Worm (Caenorhabditis elegans) whole organism, late embryonic: Measurements from ENCODE around the gene C38H2.3.
A peak's percentile ranks its signal among the peaks of the same experiment; 100 is the strongest.

Experiments
- C08G9.2 ChIP-seq: sonication (generic microtip); optimal IDR thresholded peaks from 2 replicates; lab custom pipeline; 2016; ENCODE audit warnings: mild to moderate bottlenecking, missing genetic modification characterization, moderate library complexity, missing compliant biosample characterization
- T23F11.4 ChIP-seq: fragments of 200-800 bp; sonication (Bioruptor generic); optimal IDR thresholded peaks from 2 replicates; lab custom pipeline; 2018; ENCODE audit warnings: mild to moderate bottlenecking, missing genetic modification characterization, missing compliant biosample characterization
- Y22D7AL.16 ChIP-seq: sonication (generic microtip); optimal IDR thresholded peaks from 2 replicates; lab custom pipeline; 2016; ENCODE audit warnings: missing genetic modification characterization, missing compliant biosample characterization
- ceh-14 ChIP-seq: sonication (generic microtip); optimal IDR thresholded peaks from 2 replicates; lab custom pipeline; 2016; ENCODE audit warnings: missing genotype, missing genetic modification characterization, missing compliant biosample characterization
- ceh-2 ChIP-seq: sonication (generic microtip); optimal IDR thresholded peaks from 2 replicates; lab custom pipeline; 2016; ENCODE audit warnings: missing genotype, missing genetic modification characterization, missing compliant biosample characterization
- ceh-31 ChIP-seq: sonication (generic microtip); optimal IDR thresholded peaks from 2 replicates; lab custom pipeline; 2016; ENCODE audit warnings: missing genetic modification characterization, missing compliant biosample characterization
- ceh-48 ChIP-seq: sonication (generic microtip); optimal IDR thresholded peaks from 2 replicates; lab custom pipeline; 2016; ENCODE audit warnings: missing genetic modification characterization, inconsistent platforms, missing compliant biosample characterization
- ceh-6 ChIP-seq: fragments of 200-800 bp; sonication (Bioruptor generic); optimal IDR thresholded peaks from 2 replicates; lab custom pipeline; 2018; ENCODE audit warnings: mild to moderate bottlenecking, missing genetic modification characterization, missing compliant biosample characterization
- elt-2 ChIP-seq: sonication (generic microtip); optimal IDR thresholded peaks from 2 replicates; lab custom pipeline; 2016; ENCODE audit warnings: missing genetic modification reagents, missing genetic modification characterization, missing compliant biosample characterization
- elt-4 ChIP-seq: sonication (generic microtip); optimal IDR thresholded peaks from 2 replicates; lab custom pipeline; 2016; ENCODE audit warnings: missing genetic modification characterization, missing compliant biosample characterization
- eyg-1 ChIP-seq: sonication (generic microtip); optimal IDR thresholded peaks from 2 replicates; lab custom pipeline; 2016; ENCODE audit warnings: missing genotype, missing genetic modification characterization, missing compliant biosample characterization
- fax-1 ChIP-seq: sonication (generic microtip); optimal IDR thresholded peaks from 2 replicates; lab custom pipeline; 2016; ENCODE audit warnings: missing genotype, missing genetic modification characterization, missing compliant biosample characterization
- fkh-6 ChIP-seq: sonication (generic microtip); optimal IDR thresholded peaks from 2 replicates; lab custom pipeline; 2016; ENCODE audit warnings: missing genetic modification characterization, missing compliant biosample characterization
- hlh-13 ChIP-seq: fragments of 200-800 bp; sonication (Bioruptor generic); optimal IDR thresholded peaks from 2 replicates; lab custom pipeline; 2018; ENCODE audit warnings: mild to moderate bottlenecking, missing genetic modification characterization, missing compliant biosample characterization
- hlh-15 ChIP-seq: sonication (generic microtip); optimal IDR thresholded peaks from 2 replicates; lab custom pipeline; 2016; ENCODE audit warnings: missing genetic modification characterization, missing compliant biosample characterization
- hlh-8 ChIP-seq: sonication (generic microtip); optimal IDR thresholded peaks from 2 replicates; lab custom pipeline; 2016; ENCODE audit warnings: missing genotype, missing genetic modification characterization, missing compliant biosample characterization
- madf-2 ChIP-seq: sonication (generic microtip); optimal IDR thresholded peaks from 2 replicates; lab custom pipeline; 2017; ENCODE audit warnings: missing genetic modification characterization, missing compliant biosample characterization
- npax-4 ChIP-seq: sonication (generic microtip); optimal IDR thresholded peaks from 2 replicates; lab custom pipeline; 2016; ENCODE audit warnings: missing genetic modification characterization, missing compliant biosample characterization
- odd-2 ChIP-seq: sonication (generic microtip); optimal IDR thresholded peaks from 2 replicates; lab custom pipeline; 2017; ENCODE audit warnings: antibody characterized with exemption, mild to moderate bottlenecking, missing genetic modification characterization, missing compliant biosample characterization
- pax-1 ChIP-seq: fragments of 150-350 bp; optimal IDR thresholded peaks from 2 replicates; lab custom pipeline; 2014; ENCODE audit warnings: missing biosample characterization, missing genetic modification characterization
- pha-2 ChIP-seq: sonication (generic microtip); optimal IDR thresholded peaks from 2 replicates; lab custom pipeline; 2017; ENCODE audit warnings: mild to moderate bottlenecking, missing genetic modification characterization, missing compliant biosample characterization
- pha-4 ChIP-seq: fragments of 150-350 bp; optimal IDR thresholded peaks from 2 replicates; lab custom pipeline; 2018; ENCODE audit warnings: missing biosample characterization, missing genetic modification reagents, missing genetic modification characterization
- pqm-1 ChIP-seq: sonication (generic microtip); optimal IDR thresholded peaks from 2 replicates; lab custom pipeline; 2016; ENCODE audit warnings: missing genetic modification characterization, missing compliant biosample characterization
- pros-1 ChIP-seq: fragments of 150-350 bp; optimal IDR thresholded peaks from 2 replicates; lab custom pipeline; 2014; ENCODE audit warnings: missing biosample characterization, missing genetic modification reagents, missing genetic modification characterization
- ref-2 ChIP-seq: sonication (generic microtip); optimal IDR thresholded peaks from 2 replicates; lab custom pipeline; 2016; ENCODE audit warnings: missing genetic modification characterization, missing compliant biosample characterization
- sdc-2 ChIP-seq: sonication (generic microtip); optimal IDR thresholded peaks from 2 replicates; lab custom pipeline; 2016; ENCODE audit warnings: missing genotype, missing genetic modification characterization, missing compliant biosample characterization
- sox-2 ChIP-seq: fragments of 200-800 bp; sonication (Bioruptor generic); IDR thresholded peaks from 2 replicates; pipeline ENCODE4 v1.3.6; 2022; ENCODE audit warnings: missing genetic modification reagents, missing genetic modification characterization, missing compliant biosample characterization
- syd-9 ChIP-seq: sonication (generic microtip); optimal IDR thresholded peaks from 2 replicates; lab custom pipeline; 2016; ENCODE audit warnings: mild to moderate bottlenecking, missing genetic modification characterization, moderate library complexity, missing compliant biosample characterization
- tbx-2 ChIP-seq: sonication (generic microtip); optimal IDR thresholded peaks from 2 replicates; lab custom pipeline; 2016; ENCODE audit warnings: missing genetic modification characterization, missing compliant biosample characterization
- tbx-7 ChIP-seq: sonication (generic microtip); optimal IDR thresholded peaks from 2 replicates; lab custom pipeline; 2016; ENCODE audit warnings: missing genotype, missing genetic modification characterization, missing compliant biosample characterization
- ttx-3 ChIP-seq: sonication (generic microtip); optimal IDR thresholded peaks from 2 replicates; lab custom pipeline; 2016; ENCODE audit warnings: missing genetic modification reagents, missing genetic modification characterization, missing compliant biosample characterization
- unc-42 ChIP-seq: sonication (generic microtip); optimal IDR thresholded peaks from 2 replicates; lab custom pipeline; 2016; ENCODE audit warnings: missing genotype, missing genetic modification characterization, missing compliant biosample characterization
- unc-86 ChIP-seq: sonication (generic microtip); optimal IDR thresholded peaks from 2 replicates; lab custom pipeline; 2016; ENCODE audit warnings: missing genetic modification characterization, missing compliant biosample characterization

C38H2.3 gene

ce11 chrIII:10407198-10407663 lies 20.9 kb upstream of the C38H2.3 start, which contains the start of gene hat-1 (continued):
- TF ChIP-seq fax-1 (tag; lab: Kevin White, UChicago) (no peak), tbx-7 (tag; lab: Kevin White, UChicago) (no peak)

DNA sequence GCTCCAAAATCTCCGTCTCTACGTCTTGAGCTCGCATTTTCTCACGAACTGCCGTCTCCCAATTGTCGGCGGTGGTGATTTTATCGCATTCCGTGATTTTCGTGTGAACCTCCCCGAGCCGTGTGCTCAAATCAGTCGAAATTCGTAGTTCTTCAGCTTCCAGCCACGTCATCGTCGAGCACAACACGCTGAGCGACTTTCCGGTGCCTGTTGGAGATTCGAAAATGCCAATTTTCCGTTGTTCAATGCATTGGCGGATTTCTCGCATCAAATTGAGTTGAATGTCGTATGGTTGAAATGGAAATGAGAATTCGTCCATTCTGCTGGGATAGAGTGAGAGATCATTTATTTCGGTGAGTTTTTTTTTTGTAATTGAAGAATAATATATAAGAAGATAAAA lies 18.5 kb upstream of the C38H2.3 start, which contains the start of the genes M03C11.3 and chl-1:
M03C11.3 (plus strand) TSS at position 153 of the 400 bp plus-strand sequence.
chl-1 (minus strand) TSS at position 323 of the 400 bp plus-strand sequence.
- no peak for TF ChIP-seq madf-2 (tag; lab: Kevin White, UChicago)
- no peak for TF ChIP-seq ceh-31
- TF ChIP-seq syd-9 (tag; lab: Kevin White, UChicago) = no peak
- TF ChIP-seq sox-2 (GFP tag; lab: Robert Waterston, UW) = no peak
- no peak for TF ChIP-seq ref-2
- no peak for TF ChIP-seq npax-4 (tag; lab: Kevin White, UChicago)
- TF ChIP-seq elt-4 = no peak
- TF ChIP-seq ceh-6 (GFP tag; lab: Kevin White, UChicago) = no peak
- TF ChIP-seq odd-2 (tag; lab: Kevin White, UChicago) = no peak
- no peak for TF ChIP-seq fax-1 (tag; lab: Kevin White, UChicago)

DNA sequence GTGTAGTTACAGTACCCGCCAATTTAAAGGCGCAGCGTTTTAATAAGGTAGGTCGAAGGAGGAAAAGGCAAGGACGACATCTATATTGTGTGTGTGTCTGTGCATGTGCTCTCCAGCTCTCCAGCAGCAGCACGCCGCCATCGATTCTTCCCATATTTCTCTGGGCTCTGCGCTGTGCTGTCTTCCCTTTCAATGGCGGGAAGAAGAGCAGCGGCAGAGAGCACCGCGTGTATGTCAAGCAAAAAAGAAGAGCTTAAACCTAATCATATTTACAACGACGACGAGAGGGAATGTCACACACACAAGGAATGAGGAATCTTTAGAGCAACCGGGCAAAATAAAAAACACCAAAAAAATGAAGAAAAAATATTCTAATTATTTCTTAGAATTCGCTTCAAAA lies 12.5 kb upstream of the C38H2.3 start:
- TF ChIP-seq hlh-8 (no peak), sdc-2 (tag; lab: Kevin White, UChicago) (no peak), ttx-3 (tag; lab: Kevin White, UChicago) (no peak), unc-42 (tag; lab: Kevin White, UChicago) (peak; percentile 92), ceh-48 (tag; lab: Kevin White, UChicago) (peak; percentile 72)

ce11 chrIII:10396891-10397502 lies 10.6 kb upstream of the C38H2.3 start:
- TF ChIP-seq ttx-3 (tag; lab: Kevin White, UChicago) (peak; percentile 9), ceh-14 (tag; lab: Kevin White, UChicago) (peak; percentile 59), pha-2 (tag; lab: Kevin White, UChicago) (no peak), unc-42 (tag; lab: Kevin White, UChicago) (peak; percentile 35), eyg-1 (no peak), hlh-13 (GFP tag; lab: Kevin White, UChicago) (no peak), fkh-6 (no peak), elt-2 (tag; lab: Kevin White, UChicago) (no peak), tbx-2 (tag; lab: Kevin White, UChicago) (peak; percentile 31)

- TF ChIP-seq pha-4 (tag; lab: Kevin White, UChicago) (no peak), T23F11.4 (no peak), hlh-15 (no peak), C08G9.2 (tag; lab: Kevin White, UChicago) (no peak), unc-86 (no peak), pros-1 (tag; lab: Kevin White, UChicago) (no peak), Y22D7AL.16 (tag; lab: Kevin White, UChicago) (no peak), pqm-1 (tag; lab: Kevin White, UChicago) (no peak), hlh-13 (GFP tag; lab: Kevin White, UChicago) (no peak), pax-1 (tag; lab: Kevin White, UChicago) (no peak), ceh-2 (no peak), ref-2 (no peak)
These were observed 9.6 kb upstream of the C38H2.3 start, which contains the start of gene M03C11.1 for ce11 chrIII:10395990-10396389. M03C11.1 (minus strand) TSS chrIII:10396090.
